Fruit fly (Drosophila melanogaster) S2 (cell line): ENCODE measurements around the gene Sgs1.

Experiments used
- CG8478 ChIP-seq: fragments of >200 bp; optimal IDR thresholded peaks from 2 replicates; lab custom pipeline; 2018
- CTCF ChIP-seq, 2 experiments: fragments of >200 bp; optimal IDR thresholded peaks; 2 replicates each; lab custom pipeline; 2018

DNA sequence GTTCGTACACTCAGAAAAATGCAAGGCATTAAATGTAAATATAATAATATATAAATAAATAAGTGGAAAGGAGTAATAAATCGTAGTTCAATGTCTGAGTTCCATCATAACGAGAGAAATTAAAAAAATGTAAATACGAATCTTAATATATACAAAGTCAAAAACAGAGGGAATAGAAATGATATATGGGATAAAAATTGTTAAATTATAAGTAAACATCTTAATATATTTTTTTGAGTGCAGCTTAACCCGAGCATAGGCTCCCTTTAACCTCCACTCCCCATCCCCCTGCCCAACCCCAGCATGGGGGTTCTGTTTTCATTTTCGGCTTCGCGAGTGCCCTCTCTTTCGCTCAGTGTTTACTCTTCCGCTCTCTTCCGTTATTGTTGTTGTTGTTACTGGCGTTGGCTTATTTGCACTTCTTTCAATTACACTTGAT, 21.5 kb upstream of the Sgs1 start:
- TF ChIP-seq CG8478 (lab: Kevin White, UChicago) (no peak), CTCF (optimal IDR thresholded peaks at IDR 0.05; lab: Kevin White, UChicago) (no peak)
